Worm (Caenorhabditis elegans): ENCODE measurements around the gene F59B10.6.

The F59B10.6 gene

DNA sequence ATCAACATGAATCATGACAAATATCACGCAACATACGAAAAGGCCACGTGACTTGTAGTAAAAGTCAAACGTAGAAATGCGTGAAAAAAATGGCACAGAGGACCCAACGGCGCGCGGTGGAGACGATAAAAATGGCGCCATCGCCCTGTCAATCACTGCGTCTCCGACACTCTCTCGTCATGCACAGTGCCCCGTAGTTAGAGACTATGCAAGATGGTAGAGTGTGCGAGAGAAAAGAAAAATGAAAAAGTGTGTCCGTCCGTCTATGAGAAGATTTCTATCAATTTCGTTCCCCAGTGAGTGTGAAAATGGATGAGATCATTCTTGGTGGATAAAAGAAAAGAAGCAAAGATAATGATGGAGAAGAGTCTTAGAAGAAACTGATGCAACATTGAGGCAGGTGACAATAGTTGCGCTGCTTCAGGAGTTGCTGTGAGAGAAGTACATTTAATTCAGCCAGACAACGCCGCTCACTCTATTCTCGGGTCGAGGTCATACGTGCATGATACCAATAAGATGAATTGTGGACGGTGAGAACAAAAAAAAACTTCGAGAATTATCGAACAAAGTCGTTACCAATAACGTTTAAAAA lies 31.3 kb upstream of the F59B10.6 start (continued):
- TF ChIP-seq lin-26 (GFP tag; IDR thresholded peaks at IDR 0.05) (0 out of 2 replicates have a peak, but pooled peaks have one; percentile 37), F55B11.4 (tag; optimal IDR thresholded peaks at IDR 0.05; ENCODE audit: borderline replicate concordance, insufficient read depth) (no peak), Y53G8AR.9 (GFP tag; conservative IDR thresholded peaks at IDR 0.05) (peak; percentile 48; the same call in 1 of the 2 replicates)

DNA sequence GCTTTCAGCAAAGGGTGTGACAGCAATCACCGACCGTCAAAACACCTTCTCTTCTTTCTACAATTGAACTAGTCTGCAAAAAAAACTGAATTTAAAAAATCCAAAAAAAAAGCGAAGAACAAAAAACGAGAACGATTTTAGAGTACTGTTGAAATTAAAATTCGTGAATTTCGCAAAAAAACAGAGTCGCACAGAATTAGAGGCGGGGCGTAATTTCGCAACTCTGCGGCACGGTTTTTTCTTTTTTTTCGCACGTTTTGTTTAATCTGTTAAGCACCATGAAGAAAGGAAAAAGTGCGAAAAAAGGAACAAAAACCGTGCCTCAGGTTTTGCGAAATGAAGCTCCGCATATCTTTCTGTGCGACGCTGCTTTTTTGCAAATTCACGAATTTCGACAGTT lies 30.7 kb upstream of the F59B10.6 start, which contains the start of gene mnk-1:
Gene mnk-1, minus strand, starts transcription at position 73 of the 400 bp plus-strand sequence.
- TF ChIP-seq T26A5.8 (tag; optimal IDR thresholded peaks at IDR 0.05), result no peak
- no peak for TF ChIP-seq F10E7.11 (tag; optimal IDR thresholded peaks at IDR 0.05)
- no peak for TF ChIP-seq athp-1 (tag; optimal IDR thresholded peaks at IDR 0.05)
- no peak for TF ChIP-seq hmg-20 (GFP tag; IDR thresholded peaks at IDR 0.05)
- TF ChIP-seq xnd-1 (tag; optimal IDR thresholded peaks at IDR 0.05), result no peak
- TF ChIP-seq cebp-1 (GFP tag; IDR thresholded peaks at IDR 0.05), result no peak
- TF ChIP-seq cebp-1 (tag; optimal IDR thresholded peaks at IDR 0.05), result peak; percentile 63

DNA sequence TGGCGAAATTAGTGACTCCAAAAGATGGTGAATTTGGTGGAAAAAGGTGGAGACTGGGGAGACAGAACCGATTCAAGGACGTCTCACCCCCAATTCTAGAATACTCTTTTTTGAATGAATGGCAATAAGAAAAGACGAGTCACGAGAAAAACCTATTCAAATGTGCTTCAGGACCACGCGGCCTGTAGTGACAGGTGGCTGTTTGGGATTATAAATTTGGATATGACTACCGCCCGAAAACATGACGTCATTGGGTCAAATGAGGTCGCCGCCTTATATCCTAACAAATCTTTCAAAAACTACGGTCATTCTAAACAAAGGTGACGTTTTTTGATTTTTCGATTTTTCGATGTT lies 29.7 kb upstream of the F59B10.6 start:
- TF ChIP-seq mcd-1 (GFP tag; IDR thresholded peaks at IDR 0.05) (no peak), nfyb-1 (GFP tag; IDR thresholded peaks at IDR 0.05) (0 out of 2 replicates have a peak, but pooled peaks have one; percentile 15), madf-3 (GFP tag; IDR thresholded peaks at IDR 0.05) (peak; percentile 68; the same call in 1 of the 2 replicates), T26A5.8 (tag; optimal IDR thresholded peaks at IDR 0.05) (no peak), chd-7 (tag; optimal IDR thresholded peaks at IDR 0.05) (peak; percentile 34), nfya-2 (GFP tag; IDR thresholded peaks at IDR 0.05) (0 out of 2 replicates have a peak, but pooled peaks have one; percentile 52), atf-7 (tag; optimal IDR thresholded peaks at IDR 0.05) (peak; percentile 57), C06A6.2 (GFP tag; conservative IDR thresholded peaks at IDR 0.05) (peak; percentile 37; the same call in 1 of the 2 replicates)

DNA sequence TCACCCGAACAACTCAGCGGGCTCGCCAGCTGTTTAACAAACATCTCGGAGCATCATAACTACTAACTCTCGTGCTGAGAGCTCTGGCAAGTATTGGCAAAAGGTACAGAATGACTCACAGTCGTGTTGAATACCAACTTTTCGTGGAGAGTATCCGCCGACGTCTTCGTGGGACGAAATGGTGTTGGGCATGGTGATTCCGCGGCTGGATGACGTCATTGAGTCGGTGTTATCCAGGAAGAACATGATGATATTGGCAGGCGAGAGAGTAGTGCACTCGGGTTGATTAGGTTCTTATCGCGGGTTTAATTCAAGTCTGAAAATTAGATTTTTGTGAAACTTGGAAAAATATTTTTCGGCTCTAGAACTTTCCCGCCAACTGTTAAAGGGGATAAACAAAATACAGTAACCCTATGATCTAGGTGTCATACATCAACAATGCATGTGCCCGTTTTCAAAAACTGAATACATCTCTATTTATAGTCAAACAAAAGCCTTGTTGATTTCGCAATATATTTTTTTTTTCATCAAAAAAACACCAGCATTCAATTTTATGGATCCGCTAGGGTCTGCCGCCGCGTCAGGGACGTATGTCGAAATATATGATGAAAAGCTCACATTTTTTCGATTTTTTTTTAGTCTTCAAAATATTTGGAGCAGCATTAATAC lies 29.2 kb upstream of the F59B10.6 start:
- TF ChIP-seq Y56A3A.18 (GFP tag; IDR thresholded peaks at IDR 0.05) (peak; percentile 7; the same call in 1 of the 2 replicates), mes-4 (tag; optimal IDR thresholded peaks at IDR 0.05) (no peak), mcd-1 (GFP tag; IDR thresholded peaks at IDR 0.05) (peak; percentile 20; the same call in 1 of the 2 replicates), K11D2.4 (GFP tag; IDR thresholded peaks at IDR 0.05) (0 out of 2 replicates have a peak, but pooled peaks have one; percentile 8), let-607 (tag; optimal IDR thresholded peaks at IDR 0.05) (peak in 1 of 2 experiments; percentile 31), ztf-26 (tag; optimal IDR thresholded peaks at IDR 0.05) (peak; percentile 48), repo-1 (tag; optimal IDR thresholded peaks at IDR 0.05) (peak; percentile 49), zfh-2 (GFP tag; conservative IDR thresholded peaks at IDR 0.05) (0 out of 2 replicates have a peak, but pooled peaks have one; percentile 9), cebp-2 (GFP tag; IDR thresholded peaks at IDR 0.05) (no peak), cebp-1 (GFP tag; IDR thresholded peaks at IDR 0.05) (peak; percentile 92), cebp-1 (tag; optimal IDR thresholded peaks at IDR 0.05) (peak; percentile 97), atf-7 (tag; optimal IDR thresholded peaks at IDR 0.05) (peak; percentile 65), madf-3 (GFP tag; IDR thresholded peaks at IDR 0.05) (no peak), B0336.3 (GFP tag; IDR thresholded peaks at IDR 0.05) (peak; percentile 22; the same call in 1 of the 2 replicates), fkh-3 (tag; optimal IDR thresholded peaks at IDR 0.05) (peak; percentile 3), F57C9.4 (tag; optimal IDR thresholded peaks at IDR 0.05) (no peak), F39B2.1 (GFP tag; IDR thresholded peaks at IDR 0.05) (0 out of 2 replicates have a peak, but pooled peaks have one; percentile 40), ama-1 (optimal IDR thresholded peaks at IDR 0.05) (peak; percentile 46), ama-1 (GFP tag; optimal IDR thresholded peaks at IDR 0.05) (no peak), nfyb-1 (GFP tag; IDR thresholded peaks at IDR 0.05) (peak; percentile 53; the same call in 1 of the 2 replicates), chd-7 (tag; optimal IDR thresholded peaks at IDR 0.05) (peak; percentile 5), ekl-4 (GFP tag; IDR thresholded peaks at IDR 0.05) (peak; percentile 26; the same call in 1 of the 2 replicates)

Data from whole organism, young adult.